Fruit fly (Drosophila melanogaster) whole organism, embryonic: ENCODE results near the gene scramb2.

Experiments
- ATbp ChIP-seq: fragments of 200-800 bp; sonication (Bioruptor generic); optimal IDR thresholded peaks from 2 replicates; lab custom pipeline; 2017; ENCODE audit warnings: missing biosample characterization, mild to moderate bottlenecking, missing genetic modification characterization, missing genetic modification reagents
- BEAF-32 ChIP-seq: fragments of 200-800 bp; sonication (Bioruptor generic); optimal IDR thresholded peaks from 3 replicates; lab custom pipeline; 2017; ENCODE audit warnings: missing biosample characterization, missing genetic modification characterization, mild to moderate bottlenecking, moderate library complexity, missing genetic modification reagents
- CG1024 ChIP-seq: fragments of 200-800 bp; sonication (Bioruptor generic); IDR thresholded peaks from 2 replicates; pipeline ENCODE4 v1.3.6; 2022; ENCODE audit warnings: missing biosample characterization, missing genetic modification characterization
- CG12219 ChIP-seq: fragments of 200-800 bp; sonication (Bioruptor generic); optimal IDR thresholded peaks from 3 replicates; lab custom pipeline; 2018; ENCODE audit warnings: missing biosample characterization, mild to moderate bottlenecking, missing genetic modification characterization
- CG14441 ChIP-seq: fragments of 200-800 bp; sonication (Bioruptor generic); IDR thresholded peaks from 2 replicates; pipeline ENCODE4 v1.3.6; 2022; ENCODE audit warnings: missing biosample characterization, missing genetic modification characterization
- CG14667 ChIP-seq: fragments of 200-800 bp; sonication (Bioruptor generic); IDR thresholded peaks from 2 replicates; pipeline ENCODE4 v1.3.6; 2022; ENCODE audit warnings: missing biosample characterization, missing genetic modification characterization
- CG1603 ChIP-seq: fragments of 200-800 bp; sonication (Bioruptor generic); optimal IDR thresholded peaks from 2 replicates; lab custom pipeline; 2019; ENCODE audit warnings: missing biosample characterization, mild to moderate bottlenecking, missing genetic modification characterization, moderate library complexity
- CG17328 ChIP-seq: fragments of 200-800 bp; sonication (Bioruptor generic); IDR thresholded peaks from 2 replicates; pipeline ENCODE4 v1.3.6; 2022; ENCODE audit warnings: missing biosample characterization, missing genetic modification characterization
- CG1832 ChIP-seq: fragments of 200-800 bp; sonication (Bioruptor generic); optimal IDR thresholded peaks from 2 replicates; lab custom pipeline; 2017; ENCODE audit warnings: missing biosample characterization, mild to moderate bottlenecking, missing genetic modification characterization, inconsistent platforms
- CG18599 ChIP-seq: fragments of 200-800 bp; sonication (Bioruptor generic); optimal IDR thresholded peaks from 3 replicates; lab custom pipeline; 2017; ENCODE audit warnings: missing biosample characterization, missing genetic modification characterization, mild to moderate bottlenecking, moderate library complexity, missing genetic modification reagents
- CG3163 ChIP-seq: fragments of 200-800 bp; sonication (Bioruptor generic); optimal IDR thresholded peaks from 3 replicates; lab custom pipeline; 2016; ENCODE audit warnings: missing biosample characterization, missing genetic modification characterization
- CG6813 ChIP-seq: fragments of 200-800 bp; sonication (Bioruptor generic); optimal IDR thresholded peaks from 2 replicates; lab custom pipeline; 2017; ENCODE audit warnings: missing biosample characterization, missing genetic modification characterization, mild to moderate bottlenecking, moderate library complexity, missing genetic modification reagents
- CG7372 ChIP-seq: fragments of 200-800 bp; sonication (Bioruptor generic); IDR thresholded peaks from 2 replicates; pipeline ENCODE4 v1.3.6; 2022; ENCODE audit warnings: missing biosample characterization, missing genetic modification characterization
- CG9727 ChIP-seq: fragments of 200-800 bp; sonication (Bioruptor generic); optimal IDR thresholded peaks from 3 replicates; lab custom pipeline; 2017; ENCODE audit warnings: missing biosample characterization, mild to moderate bottlenecking, missing genetic modification characterization
- CG9817 ChIP-seq: fragments of 200-800 bp; sonication (Bioruptor generic); optimal IDR thresholded peaks from 2 replicates; lab custom pipeline; 2018; ENCODE audit warnings: missing biosample characterization, mild to moderate bottlenecking, missing genetic modification characterization, moderate library complexity
- D ChIP-seq, 2 experiments: fragments of 200-800 bp in 1 of 2; fragments of >200 bp in 1 of 2; sonication (Bioruptor generic) in 1 of 2; optimal IDR thresholded peaks; 2 replicates in 1 of 2; 3 replicates in 1 of 2; lab custom pipeline; 2017; ENCODE audit warnings: mild to moderate bottlenecking in 1 of 2, missing biosample characterization in 1 of 2, missing genetic modification characterization in 1 of 2, missing genetic modification reagents in 1 of 2
- D19A ChIP-seq: fragments of 200-800 bp; optimal IDR thresholded peaks from 3 replicates; lab custom pipeline; 2019; ENCODE audit warnings: missing biosample characterization, mild to moderate bottlenecking, missing genetic modification characterization, moderate library complexity
- Dbx ChIP-seq: fragments of 200-800 bp; sonication (Bioruptor generic); IDR thresholded peaks from 3 replicates; pipeline ENCODE4 v1.3.6; 2022; ENCODE audit warnings: missing biosample characterization, missing genetic modification characterization
- Dref ChIP-seq: fragments of 200-800 bp; sonication (Bioruptor generic); IDR thresholded peaks from 2 replicates; pipeline ENCODE4 v1.3.6; 2022; ENCODE audit warnings: missing biosample characterization, missing genetic modification characterization
- Drgx ChIP-seq: fragments of 200-800 bp; sonication (Bioruptor generic); IDR thresholded peaks from 2 replicates; pipeline ENCODE4 v1.3.6; 2022; ENCODE audit warnings: missing biosample characterization, missing genetic modification characterization
- Gsc ChIP-seq: fragments of 200-800 bp; sonication (Bioruptor generic); IDR thresholded peaks from 2 replicates; pipeline ENCODE4 v1.3.6; 2022; ENCODE audit warnings: missing biosample characterization, missing genetic modification characterization
- HmgD ChIP-seq: fragments of 200-800 bp; sonication (Bioruptor generic); optimal IDR thresholded peaks from 3 replicates; lab custom pipeline; 2016; ENCODE audit warnings: missing biosample characterization, missing genetic modification characterization
- Hsf ChIP-seq: fragments of 200-800 bp; sonication (Bioruptor generic); optimal IDR thresholded peaks from 3 replicates; lab custom pipeline; 2016; ENCODE audit warnings: missing biosample characterization, missing genetic modification characterization
- NC2β ChIP-seq: fragments of 200-800 bp; sonication (Bioruptor generic); optimal IDR thresholded peaks from 2 replicates; lab custom pipeline; 2016; ENCODE audit warnings: missing biosample characterization, missing genetic modification characterization
- Sox100B ChIP-seq: fragments of 200-800 bp; sonication (Bioruptor generic); optimal IDR thresholded peaks from 3 replicates; lab custom pipeline; 2018; ENCODE audit warnings: missing biosample characterization, mild to moderate bottlenecking, missing genetic modification characterization
- Stat92E ChIP-seq, 3 experiments: fragments of >200 bp in 2 of 3; fragments of 200-800 bp in 1 of 3; sonication (Bioruptor generic) in 1 of 3; optimal IDR thresholded peaks; 2 replicates each; lab custom pipeline; 2017 to 2019; ENCODE audit warnings: missing biosample characterization in 3 of 3, missing genetic modification characterization in 3 of 3, mild to moderate bottlenecking in 1 of 3, moderate library complexity in 1 of 3
- ara ChIP-seq: fragments of 200-800 bp; sonication (Bioruptor generic); IDR thresholded peaks from 2 replicates; pipeline ENCODE4 v1.3.6; 2022; ENCODE audit warnings: missing biosample characterization, missing genetic modification characterization
- bsh ChIP-seq, 2 experiments: fragments of 200-800 bp; sonication (Bioruptor generic); optimal IDR thresholded peaks; 2 replicates each; lab custom pipeline; 2017 to 2018; ENCODE audit warnings: mild to moderate bottlenecking in 2 of 2, missing biosample characterization in 2 of 2, missing genetic modification characterization in 2 of 2, moderate library complexity in 1 of 2
- btn ChIP-seq: fragments of 200-800 bp; sonication (Bioruptor generic); optimal IDR thresholded peaks from 2 replicates; lab custom pipeline; 2016; ENCODE audit warnings: missing biosample characterization, missing genetic modification characterization
- cg ChIP-seq: fragments of 200-800 bp; sonication (Bioruptor generic); optimal IDR thresholded peaks from 3 replicates; lab custom pipeline; 2019; ENCODE audit warnings: missing biosample characterization, mild to moderate bottlenecking, missing genetic modification characterization, moderate library complexity
- chn ChIP-seq: fragments of 200-800 bp; sonication (Bioruptor generic); optimal IDR thresholded peaks from 2 replicates; lab custom pipeline; 2016; ENCODE audit warnings: missing biosample characterization, missing genetic modification characterization
- dmrt11E ChIP-seq: fragments of 200-800 bp; sonication (Bioruptor generic); optimal IDR thresholded peaks from 3 replicates; lab custom pipeline; 2018; ENCODE audit warnings: missing biosample characterization, mild to moderate bottlenecking, missing genetic modification characterization, moderate library complexity
- ems ChIP-seq: fragments of 200-800 bp; sonication (Bioruptor generic); optimal IDR thresholded peaks from 3 replicates; lab custom pipeline; 2016; ENCODE audit warnings: missing biosample characterization, missing genetic modification characterization
- gcm2 ChIP-seq: fragments of 200-800 bp; sonication (Bioruptor generic); optimal IDR thresholded peaks from 2 replicates; lab custom pipeline; 2016; ENCODE audit warnings: missing biosample characterization, missing genetic modification characterization
- nau ChIP-seq: fragments of 200-800 bp; sonication (Bioruptor generic); optimal IDR thresholded peaks from 3 replicates; lab custom pipeline; 2017; ENCODE audit warnings: missing biosample characterization, mild to moderate bottlenecking, missing genetic modification characterization, missing genetic modification reagents
- nom ChIP-seq: fragments of 200-800 bp; sonication (Bioruptor generic); optimal IDR thresholded peaks from 2 replicates; lab custom pipeline; 2017; ENCODE audit warnings: missing biosample characterization, missing genetic modification characterization, mild to moderate bottlenecking, moderate library complexity, missing genetic modification reagents
- pita ChIP-seq: fragments of 200-800 bp; sonication (Bioruptor generic); optimal IDR thresholded peaks from 2 replicates; lab custom pipeline; 2017; ENCODE audit warnings: missing biosample characterization, mild to moderate bottlenecking, missing genetic modification characterization
- pros ChIP-seq: fragments of 200-800 bp; sonication (Bioruptor generic); optimal IDR thresholded peaks from 3 replicates; lab custom pipeline; 2019; ENCODE audit warnings: missing biosample characterization, mild to moderate bottlenecking, missing genetic modification characterization, moderate library complexity
- row ChIP-seq: fragments of 200-800 bp; sonication (Bioruptor generic); IDR thresholded peaks from 3 replicates; pipeline ENCODE4 v1.3.6; 2022; ENCODE audit warnings: missing biosample characterization, missing genetic modification characterization
- run ChIP-seq: fragments of 200-800 bp; sonication (Bioruptor generic); optimal IDR thresholded peaks from 3 replicates; lab custom pipeline; 2018; ENCODE audit warnings: missing biosample characterization, mild to moderate bottlenecking, missing genetic modification characterization
- slbo ChIP-seq: fragments of 200-800 bp; sonication (Bioruptor generic); IDR thresholded peaks from 2 replicates; pipeline ENCODE4 v1.3.6; 2022; ENCODE audit warnings: missing biosample characterization, missing genetic modification characterization
- so ChIP-seq: fragments of 200-800 bp; sonication (Bioruptor generic); IDR thresholded peaks from 3 replicates; pipeline ENCODE4 v1.3.6; 2022; ENCODE audit warnings: missing biosample characterization, missing genetic modification characterization
- tio ChIP-seq: fragments of 200-800 bp; sonication (Bioruptor generic); optimal IDR thresholded peaks from 2 replicates; lab custom pipeline; 2017; ENCODE audit warnings: missing biosample characterization, missing genetic modification characterization, inconsistent platforms
- tup ChIP-seq: fragments of 200-800 bp; sonication (Bioruptor generic); optimal IDR thresholded peaks from 2 replicates; lab custom pipeline; 2016; ENCODE audit warnings: missing biosample characterization, mild to moderate bottlenecking, missing genetic modification characterization, moderate library complexity
- vfl ChIP-seq: fragments of 200-800 bp; sonication (Bioruptor generic); optimal IDR thresholded peaks from 2 replicates; lab custom pipeline; 2016; ENCODE audit warnings: missing biosample characterization, missing genetic modification characterization

scramb2 gene

DNA sequence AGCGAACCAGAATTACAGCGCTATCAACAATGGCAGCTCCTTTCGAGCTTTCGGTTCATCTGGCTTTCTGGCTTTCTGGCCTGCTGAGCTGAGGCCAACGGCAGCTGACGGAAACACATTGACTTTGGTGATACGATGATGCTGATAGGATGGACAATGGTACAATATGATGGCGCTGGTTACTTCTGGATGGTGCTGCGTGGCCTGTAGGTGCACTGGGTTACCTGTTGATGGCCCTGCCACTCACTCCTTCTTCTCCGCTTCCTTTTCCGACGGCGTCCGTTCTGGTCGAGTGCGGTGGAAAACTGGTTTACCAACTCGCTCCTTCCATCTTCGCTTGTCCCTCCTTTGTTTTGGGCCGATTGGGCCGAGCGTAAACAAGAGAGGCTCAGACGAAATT lies 28.2 kb upstream of the scramb2 start:
- no peak for TF ChIP-seq CG1024
- no peak for TF ChIP-seq pita (GFP tag; lab: Kevin White, UChicago)
- peak; percentile 54 for TF ChIP-seq nom (GFP tag; lab: Kevin White, UChicago)
- peak; percentile 53 for TF ChIP-seq D (optimal IDR thresholded peaks at IDR 0.05; lab: Kevin White, UChicago)
- no peak for TF ChIP-seq D (GFP tag; optimal IDR thresholded peaks at IDR 0.05; lab: Kevin White, UChicago)
- no peak for TF ChIP-seq nau (GFP tag; lab: Kevin White, UChicago)
- TF ChIP-seq, all 482 proteins: peak for 2

DNA sequence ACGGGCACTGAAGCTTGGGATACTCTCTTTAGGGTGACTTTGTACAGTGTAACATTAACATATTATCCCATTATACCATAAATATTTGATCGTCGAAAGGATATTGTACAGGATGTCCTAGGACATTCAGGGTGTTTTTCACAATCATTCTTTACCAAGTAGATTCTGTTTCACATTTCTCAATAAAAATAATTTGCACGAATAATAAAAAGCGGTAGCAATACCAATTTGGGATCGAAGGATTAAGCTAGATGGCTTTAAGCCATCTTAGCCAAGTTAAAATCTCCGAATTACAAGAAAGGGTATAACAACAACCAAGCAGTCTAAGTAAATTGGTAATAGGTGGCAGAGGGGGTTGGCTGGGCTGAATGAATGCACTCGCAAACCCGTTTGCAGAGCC lies 27.8 kb upstream of the scramb2 start:
- TF ChIP-seq NC2β (GFP tag; lab: Kevin White, UChicago) = no peak
- no peak for TF ChIP-seq HmgD (GFP tag; lab: Kevin White, UChicago)
- peak; percentile 21 for TF ChIP-seq D19A (tag; lab: Kevin White, UChicago)
- TF ChIP-seq bsh (GFP tag; optimal IDR thresholded peaks at IDR 0.05; lab: Kevin White, UChicago) = peak in 1 of 2 experiments; percentile 7
- TF ChIP-seq tio (GFP tag; lab: Kevin White, UChicago) = no peak

DNA sequence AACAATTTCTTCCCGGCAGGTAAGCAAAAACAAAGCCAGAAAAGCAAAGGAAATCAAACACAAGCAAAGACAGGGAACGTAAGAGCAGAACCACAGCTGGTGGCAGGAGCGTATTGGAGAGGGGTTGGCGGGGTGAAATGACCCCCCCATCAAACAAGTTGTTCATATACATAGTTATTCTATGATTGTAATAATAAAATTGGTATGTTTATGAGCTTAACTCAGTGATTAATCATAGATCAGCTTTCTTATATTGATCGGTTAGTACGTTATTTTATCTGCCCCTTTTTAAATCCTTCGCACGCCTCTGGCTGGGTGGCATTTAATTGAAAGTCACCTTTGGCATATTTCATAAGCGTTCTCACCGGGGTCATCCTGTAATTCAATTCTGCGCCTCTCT lies 26.8 kb upstream of the scramb2 start:
- no peak for TF ChIP-seq Stat92E (GFP tag; optimal IDR thresholded peaks at IDR 0.05; lab: Kevin White, UChicago)
- TF ChIP-seq cg (GFP tag; lab: Kevin White, UChicago) = no peak
- TF ChIP-seq gcm2 (GFP tag; lab: Kevin White, UChicago) = no peak
- TF ChIP-seq Dref (GFP tag; lab: Robert Waterston, UW) = no peak
- peak; percentile 49 for TF ChIP-seq pros (GFP tag; lab: Kevin White, UChicago)
- peak; percentile 53 for TF ChIP-seq row (GFP tag; lab: Robert Waterston, UW)
- no peak for TF ChIP-seq so (GFP tag; lab: Robert Waterston, UW)
- no peak for TF ChIP-seq CG7372 (GFP tag; lab: Robert Waterston, UW)
- TF ChIP-seq CG14667 (GFP tag; lab: Robert Waterston, UW) = no peak
- TF ChIP-seq CG6813 (GFP tag; lab: Kevin White, UChicago) = peak; percentile 9
- TF ChIP-seq tup (GFP tag; lab: Kevin White, UChicago) = no peak
- peak; percentile 20 for TF ChIP-seq dmrt11E
- TF ChIP-seq Drgx (GFP tag; lab: Robert Waterston, UW) = 0 out of 2 replicates have a peak, but pooled peaks have one; percentile 18
- TF ChIP-seq CG14441 (GFP tag; lab: Robert Waterston, UW) = no peak
- peak; percentile 25 for TF ChIP-seq CG9727
- peak; percentile 27; the same call in 1 of the 2 replicates for TF ChIP-seq ara (GFP tag; lab: Robert Waterston, UW)
- TF ChIP-seq Dbx (GFP tag; lab: Robert Waterston, UW) = 0 out of 3 replicates have a peak, but pooled peaks have one; percentile 7
- TF ChIP-seq BEAF-32 (GFP tag; lab: Kevin White, UChicago) = no peak
- no peak for TF ChIP-seq run (tag; lab: Kevin White, UChicago)
- TF ChIP-seq Hsf (GFP tag; lab: Kevin White, UChicago) = no peak
- TF ChIP-seq vfl = no peak
- TF ChIP-seq CG3163 (GFP tag; lab: Kevin White, UChicago) = no peak
- TF ChIP-seq chn (GFP tag; lab: Kevin White, UChicago) = peak; percentile 22
- TF ChIP-seq Sox100B = no peak
- no peak for TF ChIP-seq ems (GFP tag; lab: Kevin White, UChicago)
- TF ChIP-seq ATbp = peak; percentile 39
- TF ChIP-seq Gsc = no peak
- peak; percentile 19 for TF ChIP-seq CG1603 (tag; lab: Kevin White, UChicago)
- peak; percentile 0 for TF ChIP-seq nom (GFP tag; lab: Kevin White, UChicago)
- TF ChIP-seq CG12219 (GFP tag; lab: Kevin White, UChicago) = no peak
- TF ChIP-seq slbo (GFP tag; lab: Robert Waterston, UW) = 0 out of 2 replicates have a peak, but pooled peaks have one; percentile 31
- no peak for TF ChIP-seq btn (GFP tag; lab: Kevin White, UChicago)
- peak; percentile 17 for TF ChIP-seq CG18599 (GFP tag; lab: Kevin White, UChicago)
- TF ChIP-seq CG17328 = 0 out of 2 replicates have a peak, but pooled peaks have one; percentile 20
- peak; percentile 20 for TF ChIP-seq CG1832 (GFP tag; lab: Kevin White, UChicago)
- no peak for TF ChIP-seq CG9817
